Fruit fly (Drosophila melanogaster) Kc167 (cell line): ENCODE measurements around the gene Mtch.

Experiments used
- Sin3A ChIP-seq: fragments of >200 bp; optimal IDR thresholded peaks from 2 replicates; lab custom pipeline; 2018; ENCODE audit warnings: missing external identifiers
- h ChIP-seq: fragments of >200 bp; optimal IDR thresholded peaks from 3 replicates; lab custom pipeline; 2018; ENCODE audit warnings: missing external identifiers
- insv ChIP-seq: fragments of >200 bp; optimal IDR thresholded peaks from 3 replicates; lab custom pipeline; 2018; ENCODE audit warnings: missing external identifiers
- psq ChIP-seq: fragments of >200 bp; optimal IDR thresholded peaks from 2 replicates; lab custom pipeline; 2017; ENCODE audit warnings: missing external identifiers
- ttk ChIP-seq: sonication (Bioruptor generic); optimal IDR thresholded peaks from 2 replicates; lab custom pipeline; 2017; ENCODE audit warnings: missing external identifiers

- no peak for TF ChIP-seq ttk (lab: Kevin White, UChicago)
- no peak for TF ChIP-seq insv (lab: Kevin White, UChicago)
- no peak for TF ChIP-seq psq (lab: Kevin White, UChicago)
- TF ChIP-seq h (lab: Kevin White, UChicago): no peak
- TF ChIP-seq Sin3A (lab: Kevin White, UChicago): no peak
Observed at dm6 chr3L:145998-146576, 38.3 kb upstream of the Mtch start, which contains the start of gene CG6845.
